Worm (Caenorhabditis elegans): ENCODE results near the gene hpr-9.

hpr-9 gene

ce11 chrIII:10654718-10655117 is 33.4 kb downstream of the hpr-9 start, which contains the start of gene cnt-2:
cnt-2 (plus strand) TSS chrIII:10655018.
- TF ChIP-seq ztf-22 (GFP tag; optimal IDR thresholded peaks at IDR 0.05) (no peak), F23B12.7 (tag; optimal IDR thresholded peaks at IDR 0.05; ENCODE audit: insufficient read depth) (no peak)

- TF ChIP-seq rec-8 (tag; optimal IDR thresholded peaks at IDR 0.05), result no peak
- peak; percentile 60 for TF ChIP-seq nhr-80 (tag; optimal IDR thresholded peaks at IDR 0.05)
- TF ChIP-seq let-607 (tag; optimal IDR thresholded peaks at IDR 0.05), result peak; percentile 67 to 85
These were observed 34.7 kb downstream of the hpr-9 start for ce11 chrIII:10656069-10656468.

- TF ChIP-seq F22D6.2 (tag; optimal IDR thresholded peaks at IDR 0.05), result no peak
- TF ChIP-seq tlf-1 (GFP tag; optimal IDR thresholded peaks at IDR 0.05), result no peak
- TF ChIP-seq F37B4.10 (GFP tag; IDR thresholded peaks at IDR 0.05), result no peak
- TF ChIP-seq sdz-38 (tag; optimal IDR thresholded peaks at IDR 0.05), result no peak
- no peak for TF ChIP-seq nhr-90 (tag; optimal IDR thresholded peaks at IDR 0.05)
- no peak for TF ChIP-seq Y56A3A.18 (GFP tag; IDR thresholded peaks at IDR 0.05)
- no peak for TF ChIP-seq ztf-18 (tag; optimal IDR thresholded peaks at IDR 0.05)
- no peak for TF ChIP-seq him-1 (tag; optimal IDR thresholded peaks at IDR 0.05)
- TF ChIP-seq Y95B8A.8 (GFP tag; IDR thresholded peaks at IDR 0.05), result no peak
- TF ChIP-seq nhr-80 (tag; optimal IDR thresholded peaks at IDR 0.05), result no peak
- TF ChIP-seq aptf-3 (GFP tag; IDR thresholded peaks at IDR 0.05), result no peak
- no peak for TF ChIP-seq rec-8 (tag; optimal IDR thresholded peaks at IDR 0.05)
These were observed 36.3 kb downstream of the hpr-9 start for ce11 chrIII:10657661-10658060.

- TF ChIP-seq attf-6 (GFP tag; IDR thresholded peaks at IDR 0.05) (no peak), snpc-1.3 (tag; optimal IDR thresholded peaks at IDR 0.05; ENCODE audit: insufficient read depth) (no peak), him-1 (tag; optimal IDR thresholded peaks at IDR 0.05) (no peak), F57A8.1 (GFP tag; optimal IDR thresholded peaks at IDR 0.05) (no peak), madf-8 (GFP tag; conservative IDR thresholded peaks at IDR 0.05) (no peak), ccch-3 (GFP tag; optimal IDR thresholded peaks at IDR 0.05) (no peak), bed-2 (GFP tag; IDR thresholded peaks at IDR 0.05) (no peak), mes-4 (tag; optimal IDR thresholded peaks at IDR 0.05) (no peak), B0336.3 (GFP tag; IDR thresholded peaks at IDR 0.05) (no peak), B0019.2 (GFP tag; conservative IDR thresholded peaks at IDR 0.05) (no peak), T07F8.4 (tag; optimal IDR thresholded peaks at IDR 0.05) (no peak), egl-18 (GFP tag; IDR thresholded peaks at IDR 0.05) (no peak), F55B11.4 (tag; optimal IDR thresholded peaks at IDR 0.05; ENCODE audit: borderline replicate concordance, insufficient read depth) (no peak), xnd-1 (tag; optimal IDR thresholded peaks at IDR 0.05) (no peak), Y79H2A.3 (GFP tag; conservative IDR thresholded peaks at IDR 0.05) (no peak), ztf-26 (tag; optimal IDR thresholded peaks at IDR 0.05) (no peak)
These were observed 37.0 kb downstream of the hpr-9 start for ce11 chrIII:10658394-10658793.

ce11 chrIII:10661292-10661691 is 39.9 kb downstream of the hpr-9 start:
- TF ChIP-seq F39B2.1 (GFP tag; IDR thresholded peaks at IDR 0.05), result no peak
- no peak for TF ChIP-seq sptf-2 (GFP tag; optimal IDR thresholded peaks at IDR 0.05)
- TF ChIP-seq athp-1 (tag; optimal IDR thresholded peaks at IDR 0.05), result no peak
- TF ChIP-seq K12H6.12 (tag; optimal IDR thresholded peaks at IDR 0.05), result no peak
- no peak for TF ChIP-seq lsl-1 (GFP tag; optimal IDR thresholded peaks at IDR 0.05)
- no peak for TF ChIP-seq die-1 (tag; optimal IDR thresholded peaks at IDR 0.05)
- no peak for TF ChIP-seq pbrm-1 (GFP tag; IDR thresholded peaks at IDR 0.05)
- TF ChIP-seq mcd-1 (GFP tag; IDR thresholded peaks at IDR 0.05), result no peak
- no peak for TF ChIP-seq B0019.2 (GFP tag; conservative IDR thresholded peaks at IDR 0.05)
- TF ChIP-seq egrh-3 (GFP tag; IDR thresholded peaks at IDR 0.05), result no peak
- TF ChIP-seq attf-3 (GFP tag; conservative IDR thresholded peaks at IDR 0.05), result no peak
- no peak for TF ChIP-seq zfh-2 (GFP tag; conservative IDR thresholded peaks at IDR 0.05)
- no peak for TF ChIP-seq F57C9.4 (tag; optimal IDR thresholded peaks at IDR 0.05)
- no peak for TF ChIP-seq rec-8 (tag; optimal IDR thresholded peaks at IDR 0.05)
- no peak for TF ChIP-seq madf-6 (GFP tag; IDR thresholded peaks at IDR 0.05)
- TF ChIP-seq madf-8 (GFP tag; conservative IDR thresholded peaks at IDR 0.05), result no peak
- TF ChIP-seq ceh-79 (tag; optimal IDR thresholded peaks at IDR 0.05), result no peak
